Fruit fly (Drosophila melanogaster): ENCODE measurements around the gene CG14435.

The CG14435 gene

dm6 chrX:6820703-6821102, 23.0 kb downstream of the CG14435 start, which contains the start of the genes Nf-YC and xit (continued):
- TF ChIP-seq CG3847 (GFP tag; IDR thresholded peaks at IDR 0.05) = peak; percentile 45
- peak; percentile 13 for TF ChIP-seq CG13424 (tag; optimal IDR thresholded peaks at IDR 0.05)
- TF ChIP-seq CG1024 (GFP tag; IDR thresholded peaks at IDR 0.05) = 0 out of 2 replicates have a peak, but pooled peaks have one; percentile 9
- TF ChIP-seq gem (tag; optimal IDR thresholded peaks at IDR 0.05) = no peak
- TF ChIP-seq emc (GFP tag; optimal IDR thresholded peaks at IDR 0.05) = no peak
- TF ChIP-seq CG10959 (GFP tag; IDR thresholded peaks at IDR 0.05) = no peak
- TF ChIP-seq caup (GFP tag; optimal IDR thresholded peaks at IDR 0.05; ENCODE audit: severe bottlenecking) = no peak
- TF ChIP-seq CG17802 (tag; optimal IDR thresholded peaks at IDR 0.05) = peak; percentile 92
- TF ChIP-seq CG4730 (GFP tag; IDR thresholded peaks at IDR 0.05) = no peak
- TF ChIP-seq CG9215 (GFP tag; IDR thresholded peaks at IDR 0.05) = no peak
- no peak for TF ChIP-seq CoRest (tag; optimal IDR thresholded peaks at IDR 0.05)
- no peak for TF ChIP-seq Tbp (GFP tag; optimal IDR thresholded peaks at IDR 0.05)
- TF ChIP-seq CG17829 (tag; optimal IDR thresholded peaks at IDR 0.05) = peak; percentile 26
- TF ChIP-seq gro (GFP tag; optimal IDR thresholded peaks at IDR 0.05) = no peak
- peak; percentile 4 for TF ChIP-seq CG30403 (GFP tag; optimal IDR thresholded peaks at IDR 0.05)
- TF ChIP-seq sqz (GFP tag; optimal IDR thresholded peaks at IDR 0.05) = no peak
- TF ChIP-seq Drgx (GFP tag; IDR thresholded peaks at IDR 0.05) = no peak
- no peak for TF ChIP-seq mld (GFP tag; IDR thresholded peaks at IDR 0.05; ENCODE audit: partially characterized antibody)
- TF ChIP-seq Xbp1 (GFP tag; optimal IDR thresholded peaks at IDR 0.05) = no peak
- peak; percentile 41; the same call in 1 of the 3 replicates for TF ChIP-seq zen2 (GFP tag; IDR thresholded peaks at IDR 0.05; ENCODE audit: partially characterized antibody)
- TF ChIP-seq H15 (GFP tag; IDR thresholded peaks at IDR 0.05) = no peak
- no peak for TF ChIP-seq CG11093 (GFP tag; IDR thresholded peaks at IDR 0.05)
- TF ChIP-seq CkIIα-i1 (GFP tag; IDR thresholded peaks at IDR 0.05) = no peak
- no peak for TF ChIP-seq Chrac-16 (GFP tag; optimal IDR thresholded peaks at IDR 0.05)
- no peak for TF ChIP-seq seq (GFP tag; IDR thresholded peaks at IDR 0.05)
- no peak for TF ChIP-seq CG32767 (GFP tag; IDR thresholded peaks at IDR 0.05)
- peak in 1 of 2 experiments; percentile 37 for TF ChIP-seq insv (GFP tag; optimal IDR thresholded peaks at IDR 0.05)
- no peak for TF ChIP-seq Dek (tag; optimal IDR thresholded peaks at IDR 0.05)
- no peak for TF ChIP-seq CG17568 (GFP tag; optimal IDR thresholded peaks at IDR 0.05)
- no peak for TF ChIP-seq aop (GFP tag; IDR thresholded peaks at IDR 0.05)
- TF ChIP-seq chif (GFP tag; optimal IDR thresholded peaks at IDR 0.05) = no peak
- peak; percentile 39; the same call in 1 of the 2 replicates for TF ChIP-seq nerfin-2 (GFP tag; IDR thresholded peaks at IDR 0.05; ENCODE audit: partially characterized antibody)
- no peak for TF ChIP-seq gcm2 (GFP tag; optimal IDR thresholded peaks at IDR 0.05)
- no peak for TF ChIP-seq CG2678 (tag; optimal IDR thresholded peaks at IDR 0.05)
- TF ChIP-seq CG6813 (GFP tag; optimal IDR thresholded peaks at IDR 0.05) = no peak
- TF ChIP-seq CG6791 (GFP tag; IDR thresholded peaks at IDR 0.05; ENCODE audit: partially characterized antibody) = 0 out of 3 replicates have a peak, but pooled peaks have one; percentile 62
- TF ChIP-seq Sox102F (GFP tag; optimal IDR thresholded peaks at IDR 0.05) = no peak
- TF ChIP-seq ac (GFP tag; optimal IDR thresholded peaks at IDR 0.05) = no peak
- TF ChIP-seq CG10431 (GFP tag; optimal IDR thresholded peaks at IDR 0.05) = no peak
- no peak for TF ChIP-seq CG2889 (GFP tag; IDR thresholded peaks at IDR 0.05)
- no peak for TF ChIP-seq Atf3 (GFP tag; optimal IDR thresholded peaks at IDR 0.05)
- no peak for TF ChIP-seq CG5245 (GFP tag; optimal IDR thresholded peaks at IDR 0.05)
- no peak for TF ChIP-seq CG8290 (GFP tag; optimal IDR thresholded peaks at IDR 0.05)
- no peak for TF ChIP-seq CG8290 (tag; optimal IDR thresholded peaks at IDR 0.05)
- no peak for TF ChIP-seq CG7786 (GFP tag; optimal IDR thresholded peaks at IDR 0.05)
- no peak for TF ChIP-seq CG9876 (GFP tag; optimal IDR thresholded peaks at IDR 0.05)
- TF ChIP-seq CG8281 (tag; optimal IDR thresholded peaks at IDR 0.05) = no peak
- TF ChIP-seq CG9932 (GFP tag; IDR thresholded peaks at IDR 0.05) = peak; percentile 69
- TF ChIP-seq Blimp-1 (GFP tag; optimal IDR thresholded peaks at IDR 0.05) = no peak
- no peak for TF ChIP-seq stc (GFP tag; IDR thresholded peaks at IDR 0.05)
- no peak for TF ChIP-seq Meics (GFP tag; optimal IDR thresholded peaks at IDR 0.05)
- TF ChIP-seq jing (GFP tag; optimal IDR thresholded peaks at IDR 0.05) = no peak

Measured in whole organism, embryonic.